Fruit fly (Drosophila melanogaster) whole organism: ENCODE data around the gene CG6878.

Experiments used
- CG8478 ChIP-seq: fragments of >200 bp; optimal IDR thresholded peaks from 2 replicates; lab custom pipeline; 2018; ENCODE audit warnings: inconsistent platforms
- Dll ChIP-seq: fragments of >200 bp; optimal IDR thresholded peaks from 2 replicates; lab custom pipeline; 2017
- psq ChIP-seq: fragments of >200 bp; optimal IDR thresholded peaks from 2 replicates; lab custom pipeline; 2017

dm6 chr3L:15113257-15113656 is 48.4 kb upstream of the CG6878 start, which contains the start of gene CG13458:
- no peak for TF ChIP-seq CG8478 (lab: Kevin White, UChicago)
- no peak for TF ChIP-seq Dll (lab: Kevin White, UChicago)
- no peak for TF ChIP-seq psq (lab: Kevin White, UChicago)
